Fruit fly (Drosophila melanogaster) whole organism, wandering third instar larva: Measurements from ENCODE around the gene Nthl1.

Source experiments
- CG9705 ChIP-seq: fragments of 200-800 bp; sonication (Bioruptor generic); optimal IDR thresholded peaks from 2 replicates; lab custom pipeline; 2018; ENCODE audit warnings: missing biosample characterization, mild to moderate bottlenecking, missing genetic modification characterization
- CrebA ChIP-seq: fragments of 200-800 bp; sonication (Bioruptor generic); optimal IDR thresholded peaks from 2 replicates; lab custom pipeline; 2016; ENCODE audit warnings: missing biosample characterization, mild to moderate bottlenecking, missing genetic modification characterization, borderline replicate concordance
- Dfd ChIP-seq: fragments of >200 bp; optimal IDR thresholded peaks from 2 replicates; lab custom pipeline; 2017; ENCODE audit warnings: missing biosample characterization, missing genetic modification characterization
- Dif ChIP-seq: fragments of 200-275, 200-300 bp; sonication (Bioruptor generic); optimal IDR thresholded peaks from 2 replicates; lab custom pipeline; 2018; ENCODE audit warnings: missing biosample characterization, missing genetic modification characterization; ENCODE audit not compliant: partially characterized antibody
- GATAd ChIP-seq: sonication (Bioruptor generic); optimal IDR thresholded peaks from 2 replicates; lab custom pipeline; 2016; ENCODE audit warnings: missing biosample characterization, missing genetic modification characterization
- Hnf4 ChIP-seq: fragments of 200-800 bp; sonication (Bioruptor generic); optimal IDR thresholded peaks from 2 replicates; lab custom pipeline; 2016; ENCODE audit warnings: missing biosample characterization, mild to moderate bottlenecking, missing genetic modification characterization
- Hr78 ChIP-seq: fragments of >200 bp; optimal IDR thresholded peaks from 2 replicates; lab custom pipeline; 2017; ENCODE audit warnings: missing biosample characterization, missing genetic modification characterization
- Hr83 ChIP-seq: fragments of 200-300 bp; sonication (Bioruptor generic); optimal IDR thresholded peaks from 2 replicates; lab custom pipeline; 2016; ENCODE audit warnings: missing biosample characterization, mild to moderate bottlenecking, missing genetic modification characterization, moderate library complexity; ENCODE audit not compliant: poor library complexity, severe bottlenecking
- N ChIP-seq: fragments of >200 bp; optimal IDR thresholded peaks from 2 replicates; lab custom pipeline; 2018; ENCODE audit warnings: missing biosample characterization, missing external identifiers, missing genetic modification characterization
- OdsH ChIP-seq: fragments of 200-800 bp; sonication (Bioruptor generic); optimal IDR thresholded peaks from 2 replicates; lab custom pipeline; 2016; ENCODE audit warnings: missing biosample characterization, mild to moderate bottlenecking, missing genetic modification characterization
- Rel ChIP-seq, 2 experiments: fragments of 200-800 bp; sonication (Bioruptor generic) in 1 of 2; optimal IDR thresholded peaks; 2 replicates in 1 of 2; 3 replicates in 1 of 2; lab custom pipeline; 2016 to 2019; ENCODE audit warnings: mild to moderate bottlenecking in 2 of 2, missing biosample characterization in 2 of 2, missing genetic modification characterization in 2 of 2, moderate library complexity in 1 of 2
- Sp1 ChIP-seq: fragments of 200-800 bp; sonication (Bioruptor generic); optimal IDR thresholded peaks from 3 replicates; lab custom pipeline; 2019; ENCODE audit warnings: missing biosample characterization, mild to moderate bottlenecking, missing genetic modification characterization, moderate library complexity
- Vsx2 ChIP-seq: fragments of 200-300, 225-300 bp; sonication (Bioruptor generic); optimal IDR thresholded peaks from 2 replicates; lab custom pipeline; 2018; ENCODE audit warnings: missing biosample characterization, missing genetic modification characterization; ENCODE audit not compliant: partially characterized antibody
- br ChIP-seq: fragments of 200-800 bp; sonication (Bioruptor generic); optimal IDR thresholded peaks from 2 replicates; lab custom pipeline; 2016; ENCODE audit warnings: missing biosample characterization, missing genetic modification characterization
- brk ChIP-seq: fragments of 200-800 bp; sonication (Bioruptor generic); optimal IDR thresholded peaks from 2 replicates; lab custom pipeline; 2016; ENCODE audit warnings: missing biosample characterization, mild to moderate bottlenecking, missing genetic modification characterization
- dl ChIP-seq, 2 experiments: fragments of 175-275, 200-275 bp in 1 of 2; fragments of 200-275 bp in 1 of 2; sonication (Bioruptor generic); optimal IDR thresholded peaks; lab custom pipeline; 2018; ENCODE audit warnings: mild to moderate bottlenecking in 2 of 2, missing biosample characterization in 2 of 2, missing genetic modification characterization in 2 of 2, moderate library complexity in 2 of 2; ENCODE audit not compliant: partially characterized antibody in 2 of 2, insufficient read depth in 1 of 2
- dmrt93B ChIP-seq: fragments of 200-800 bp; sonication (Bioruptor generic); optimal IDR thresholded peaks from 2 replicates; lab custom pipeline; 2018; ENCODE audit warnings: missing biosample characterization, mild to moderate bottlenecking, missing genetic modification characterization
- dsf ChIP-seq: sonication (Bioruptor generic); optimal IDR thresholded peaks from 2 replicates; lab custom pipeline; 2016; ENCODE audit warnings: missing biosample characterization, missing genetic modification characterization, borderline replicate concordance
- ey ChIP-seq: fragments of 200-800 bp; sonication (Bioruptor generic); optimal IDR thresholded peaks from 2 replicates; lab custom pipeline; 2016; ENCODE audit warnings: missing biosample characterization, missing genetic modification characterization
- foxo ChIP-seq, 2 experiments: fragments of 200-800 bp; sonication (Bioruptor generic); optimal IDR thresholded peaks; 2 replicates in 1 of 2; 3 replicates in 1 of 2; lab custom pipeline; 2016 to 2017; ENCODE audit warnings: missing biosample characterization in 2 of 2, missing genetic modification characterization in 2 of 2
- fru ChIP-seq: fragments of 200-800 bp; sonication (Bioruptor generic); optimal IDR thresholded peaks from 3 replicates; lab custom pipeline; 2016; ENCODE audit warnings: missing biosample characterization, mild to moderate bottlenecking, missing genetic modification characterization
- h ChIP-seq: fragments of 200-800 bp; sonication (Bioruptor generic); optimal IDR thresholded peaks from 3 replicates; lab custom pipeline; 2016; ENCODE audit warnings: missing biosample characterization, mild to moderate bottlenecking, missing genetic modification characterization
- lola ChIP-seq: fragments of >200 bp; optimal IDR thresholded peaks from 2 replicates; lab custom pipeline; 2017; ENCODE audit warnings: missing biosample characterization, missing genetic modification characterization
- psq ChIP-seq: fragments of 200-800 bp; sonication (Bioruptor generic); optimal IDR thresholded peaks from 3 replicates; lab custom pipeline; 2017; ENCODE audit warnings: missing biosample characterization, mild to moderate bottlenecking, missing genetic modification characterization, moderate library complexity
- sv ChIP-seq: fragments of 200-800 bp; sonication (Bioruptor generic); optimal IDR thresholded peaks from 3 replicates; lab custom pipeline; 2016; ENCODE audit warnings: missing biosample characterization, missing genetic modification characterization
- usp ChIP-seq: fragments of >200 bp; optimal IDR thresholded peaks from 2 replicates; lab custom pipeline; 2017; ENCODE audit warnings: missing biosample characterization, missing genetic modification characterization

The Nthl1 gene

dm6 chr2L:20936061-20936390, 8.4 kb upstream of the Nthl1 start:
- TF ChIP-seq brk (GFP tag; lab: Kevin White, UChicago) (no peak), Hnf4 (GFP tag; lab: Kevin White, UChicago) (peak; percentile 12), sv (GFP tag; lab: Kevin White, UChicago) (no peak), dl (GFP tag; optimal IDR thresholded peaks at IDR 0.05; lab: Kevin White, UChicago; ENCODE audit: insufficient read depth in 1 of 2, partially characterized antibody in 2 of 2) (peak in 1 of 2 experiments; percentile 12), Hr83 (GFP tag; lab: Kevin White, UChicago) (peak; percentile 26), CrebA (GFP tag; lab: Kevin White, UChicago) (no peak)
- TF ChIP-seq, all 38 proteins: peak for 3

- peak; percentile 10 for TF ChIP-seq ey (GFP tag; lab: Kevin White, UChicago)
- TF ChIP-seq N (GFP tag; lab: Kevin White, UChicago) = no peak
- peak; percentile 25 for TF ChIP-seq fru (GFP tag; lab: Kevin White, UChicago)
These were observed 7.8 kb upstream of the Nthl1 start for dm6 chr2L:20935338-20936060.

dm6 chr2L:20934678-20935077, 7.0 kb upstream of the Nthl1 start:
- TF ChIP-seq usp (GFP tag; lab: Kevin White, UChicago) (no peak), dmrt93B (GFP tag; lab: Kevin White, UChicago) (no peak), Rel (GFP tag; optimal IDR thresholded peaks at IDR 0.05; lab: Kevin White, UChicago) (no peak), Rel (tag; optimal IDR thresholded peaks at IDR 0.05; lab: Kevin White, UChicago) (no peak), CG9705 (GFP tag; lab: Kevin White, UChicago) (no peak), Dif (GFP tag; lab: Kevin White, UChicago) (no peak), Sp1 (no peak), psq (GFP tag; lab: Kevin White, UChicago) (no peak), GATAd (GFP tag; lab: Kevin White, UChicago) (no peak), Hr78 (GFP tag; lab: Kevin White, UChicago) (no peak), br (GFP tag; lab: Kevin White, UChicago) (no peak), Hr83 (GFP tag; lab: Kevin White, UChicago) (no peak), dsf (GFP tag; lab: Kevin White, UChicago) (no peak), h (no peak)
- TF ChIP-seq, all 38 proteins: peak for 0

- TF ChIP-seq br (GFP tag; lab: Kevin White, UChicago) = no peak
- no peak for TF ChIP-seq N (GFP tag; lab: Kevin White, UChicago)
- TF ChIP-seq foxo (GFP tag; optimal IDR thresholded peaks at IDR 0.05; lab: Kevin White, UChicago) = no peak
- no peak for TF ChIP-seq dl (GFP tag; optimal IDR thresholded peaks at IDR 0.05; lab: Kevin White, UChicago; ENCODE audit: insufficient read depth in 1 of 2, partially characterized antibody in 2 of 2)
- TF ChIP-seq, all 38 proteins: peak for 0
These were observed 6.4 kb upstream of the Nthl1 start, which contains the start of gene CG9270 for dm6 chr2L:20934013-20934412. Gene CG9270, minus strand, starts transcription at chr2L:20934113.

dm6 chr2L:20925975-20926374, 1.7 kb downstream of the Nthl1 start, which contains the start of gene RPA2:
Gene RPA2, minus strand, starts transcription at chr2L:20926147.
- TF ChIP-seq N (GFP tag; lab: Kevin White, UChicago) = no peak
- TF ChIP-seq CrebA (GFP tag; lab: Kevin White, UChicago) = no peak
- TF ChIP-seq lola = no peak
- no peak for TF ChIP-seq Dif (GFP tag; lab: Kevin White, UChicago)
- no peak for TF ChIP-seq dl (GFP tag; optimal IDR thresholded peaks at IDR 0.05; lab: Kevin White, UChicago; ENCODE audit: insufficient read depth in 1 of 2, partially characterized antibody in 2 of 2)
- no peak for TF ChIP-seq sv (GFP tag; lab: Kevin White, UChicago)
- no peak for TF ChIP-seq dmrt93B (GFP tag; lab: Kevin White, UChicago)
- TF ChIP-seq GATAd (GFP tag; lab: Kevin White, UChicago) = no peak
- TF ChIP-seq CG9705 (GFP tag; lab: Kevin White, UChicago) = no peak

dm6 chr2L:20923088-20923571, 4.5 kb downstream of the Nthl1 start:
- TF ChIP-seq GATAd (GFP tag; lab: Kevin White, UChicago) (no peak), Vsx2 (GFP tag; lab: Kevin White, UChicago) (no peak), Hnf4 (GFP tag; lab: Kevin White, UChicago) (no peak), Dfd (GFP tag; lab: Kevin White, UChicago) (peak; percentile 61), OdsH (GFP tag; lab: Kevin White, UChicago) (no peak)
